Fruit fly (Drosophila melanogaster): ENCODE results near the gene Tomosyn.

DNA sequence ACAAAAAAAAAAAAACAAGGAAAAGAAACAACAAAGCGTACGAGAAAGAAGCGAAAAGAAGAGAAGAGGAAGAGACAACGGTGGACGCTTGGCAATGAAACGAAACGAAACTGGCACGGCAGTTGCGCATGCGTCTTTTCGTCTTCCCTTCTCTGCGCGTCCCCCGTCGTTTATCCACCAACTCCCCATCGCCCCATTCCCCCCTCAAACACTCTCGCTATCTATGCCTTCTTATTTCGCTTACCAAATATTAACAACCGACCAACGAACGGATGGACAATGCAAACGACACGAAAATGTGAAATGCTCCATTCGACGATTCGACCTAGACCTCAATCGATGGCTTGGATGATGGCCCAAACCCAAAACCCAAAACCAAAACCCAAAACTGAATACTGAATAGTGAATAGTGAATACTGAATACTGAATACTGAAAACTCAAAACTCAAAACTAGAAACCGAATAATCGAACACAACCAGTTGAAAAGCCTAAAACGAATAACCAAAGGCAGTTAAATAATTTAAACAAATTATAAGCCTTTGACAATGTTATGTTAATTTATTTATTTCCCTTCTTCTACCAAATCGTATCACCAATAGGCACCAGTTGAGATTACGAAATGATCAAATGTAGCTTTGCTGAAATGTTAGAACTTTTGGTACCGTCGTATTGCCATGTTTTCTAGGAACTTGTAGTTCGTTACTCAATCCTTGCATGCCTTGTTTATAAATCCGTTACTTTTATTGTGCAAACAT is 39.3 kb downstream of the Tomosyn start:
- TF ChIP-seq kay (GFP tag; ENCODE audit: borderline replicate concordance) (no peak), ovo (GFP tag; optimal IDR thresholded peaks at IDR 0.05) (no peak), pad (GFP tag; optimal IDR thresholded peaks at IDR 0.05) (no peak), CG7101 (tag; optimal IDR thresholded peaks at IDR 0.05) (no peak), CG1620 (GFP tag; optimal IDR thresholded peaks at IDR 0.05) (no peak), Crg-1 (GFP tag; optimal IDR thresholded peaks at IDR 0.05) (no peak), CG12768 (GFP tag; optimal IDR thresholded peaks at IDR 0.05) (no peak), CG14711 (tag; optimal IDR thresholded peaks at IDR 0.05) (no peak)

All from whole organism, adult.